Worm (Caenorhabditis elegans) whole organism, L4/young adult: Measurements from ENCODE around the gene ZK809.8.

Experiments used
- W03F9.2 ChIP-seq: fragments of 150-350 bp; optimal IDR thresholded peaks from 2 replicates; lab custom pipeline; 2014; ENCODE audit warnings: missing biosample characterization, missing genetic modification characterization
- him-1 ChIP-seq: sonication (generic microtip); optimal IDR thresholded peaks from 2 replicates; lab custom pipeline; 2016; ENCODE audit warnings: missing genotype, missing genetic modification reagents, missing genetic modification characterization, missing compliant biosample characterization

DNA sequence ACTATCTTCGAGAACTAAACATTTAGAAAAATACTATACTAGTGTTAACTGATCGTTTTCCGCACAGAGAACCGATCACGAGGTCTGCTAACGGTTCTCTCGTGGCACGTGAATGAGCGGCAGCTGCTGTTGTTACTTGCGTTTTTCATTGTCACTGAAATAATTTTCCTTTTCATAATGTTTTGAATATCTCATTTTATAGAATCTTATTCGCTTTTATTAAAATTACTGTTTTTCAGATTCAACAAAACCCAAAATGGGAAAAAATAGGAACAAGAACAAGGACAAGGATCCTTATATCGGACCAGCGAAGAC, 12.5 kb downstream of the ZK809.8 start, which contains the start of gene F58B3.6:
- TF ChIP-seq him-1 (tag; lab: Kevin White, UChicago), result no peak
- no peak for TF ChIP-seq W03F9.2 (tag; lab: Kevin White, UChicago)
